Fruit fly (Drosophila melanogaster) whole organism, larva: ENCODE results near the gene Gas41.

Source experiments
- noc ChIP-seq: fragments of 200-800 bp; sonication (Bioruptor generic); optimal IDR thresholded peaks from 3 replicates; lab custom pipeline; 2019; ENCODE audit warnings: missing biosample characterization, mild to moderate bottlenecking, missing genetic modification characterization, moderate library complexity

Gene Gas41

DNA sequence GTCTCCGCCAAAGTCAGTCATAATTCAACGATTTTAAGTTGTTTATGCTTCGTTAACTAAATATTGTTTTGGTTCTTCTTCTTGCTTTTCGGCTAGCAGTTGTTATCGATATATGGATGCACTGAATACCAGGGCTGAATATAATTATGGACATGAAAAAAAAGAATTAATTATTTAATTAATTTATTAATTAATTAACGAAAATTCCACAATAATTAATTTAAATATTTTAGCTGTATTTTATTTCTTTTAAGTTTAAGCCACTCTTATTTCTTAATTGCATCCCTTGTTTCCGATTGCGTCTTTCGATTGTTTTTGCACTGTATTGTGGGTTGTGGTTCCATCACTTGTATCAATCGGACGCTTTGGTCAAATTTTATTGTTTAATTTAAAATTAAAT is at the start of gene Gas41, which contains the start of gene SA1:
Gene Gas41, minus strand, starts transcription at position 112 of the 400 bp plus-strand sequence.
Gene SA1, plus strand, starts transcription at position 326 of the 400 bp plus-strand sequence.
- TF ChIP-seq noc = peak; percentile 89

DNA sequence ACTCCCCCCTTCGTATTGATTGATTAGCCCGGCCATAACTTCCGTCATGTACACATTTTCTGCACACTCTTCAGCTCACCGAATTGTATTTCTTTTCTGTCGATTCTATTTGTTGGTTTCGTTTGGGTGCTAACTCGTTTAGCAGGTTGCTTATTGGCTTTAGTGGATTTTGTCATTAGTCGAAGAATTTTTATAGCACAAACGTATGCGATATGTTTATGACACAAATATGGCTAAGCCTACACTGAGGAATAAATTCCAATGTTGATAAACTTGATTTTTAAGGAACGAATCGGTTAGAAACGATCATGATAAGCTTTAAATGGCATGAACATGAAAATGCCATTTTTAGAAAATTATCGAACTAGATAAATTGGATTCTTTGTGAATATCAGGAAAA is 48.7 kb upstream of the Gas41 start:
- no peak for TF ChIP-seq noc

DNA sequence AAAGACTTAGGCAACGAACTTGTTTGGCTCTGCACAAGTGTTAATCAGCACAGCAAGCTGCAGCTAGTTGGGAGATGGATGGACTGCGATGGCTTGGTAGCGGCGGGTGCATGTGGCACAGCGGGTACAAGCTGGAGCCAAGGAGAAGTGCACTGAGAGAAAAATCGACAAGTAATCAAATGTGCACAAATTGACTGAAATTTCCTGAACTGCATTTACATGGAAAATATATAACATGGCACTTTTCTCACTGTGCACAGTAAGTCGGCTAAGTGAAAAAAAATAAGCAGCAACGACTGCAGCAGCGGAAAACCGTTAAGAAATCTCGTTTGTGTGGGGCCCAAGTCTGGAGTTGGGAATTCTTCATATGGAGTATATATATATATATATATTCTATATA is 41.1 kb upstream of the Gas41 start:
- TF ChIP-seq noc = no peak

DNA sequence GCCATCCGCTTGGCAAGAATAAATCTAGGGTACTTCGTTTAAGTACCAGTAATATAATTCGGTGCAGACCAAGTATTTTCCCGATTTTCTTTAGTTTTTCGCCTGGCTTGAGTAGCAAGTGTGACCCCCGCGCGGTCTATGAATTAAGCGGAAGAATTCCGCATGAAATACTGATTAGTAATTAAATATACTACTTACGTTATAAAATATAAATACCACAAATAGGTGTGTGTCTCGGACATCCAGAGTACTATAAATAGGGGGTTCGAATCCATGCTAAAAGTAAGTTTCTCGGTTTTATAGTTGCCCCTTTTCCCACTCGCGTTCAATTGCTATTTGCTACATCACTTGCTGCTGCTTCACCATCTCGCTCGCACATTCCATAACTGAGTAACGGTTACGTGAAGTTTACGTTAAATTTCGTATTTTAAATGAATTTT is 21.6 kb upstream of the Gas41 start, which contains the start of gene snRNP-U1-70K:
Gene snRNP-U1-70K, minus strand, starts transcription at position 141 of the 440 bp plus-strand sequence.
- no peak for TF ChIP-seq noc

DNA sequence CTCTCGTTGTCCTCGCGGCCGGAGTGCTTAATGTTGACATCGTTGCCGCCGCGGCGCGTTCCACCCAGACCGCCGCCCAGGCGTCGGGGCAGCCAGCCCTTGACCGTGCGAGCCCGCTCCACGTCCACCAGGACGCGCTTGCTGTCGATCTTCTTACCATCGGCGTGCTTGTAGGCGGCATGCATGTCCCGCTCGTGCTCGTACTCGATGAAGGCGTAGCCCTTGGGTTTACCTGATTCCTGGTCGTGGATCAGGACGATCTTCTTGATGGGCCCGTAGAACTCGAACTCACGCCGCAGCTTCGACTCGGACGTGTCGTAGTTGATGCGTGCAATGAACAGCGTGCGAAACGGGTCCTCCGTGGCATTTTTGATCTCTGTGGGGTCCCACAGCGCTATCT is 20.8 kb upstream of the Gas41 start:
- no peak for TF ChIP-seq noc

DNA sequence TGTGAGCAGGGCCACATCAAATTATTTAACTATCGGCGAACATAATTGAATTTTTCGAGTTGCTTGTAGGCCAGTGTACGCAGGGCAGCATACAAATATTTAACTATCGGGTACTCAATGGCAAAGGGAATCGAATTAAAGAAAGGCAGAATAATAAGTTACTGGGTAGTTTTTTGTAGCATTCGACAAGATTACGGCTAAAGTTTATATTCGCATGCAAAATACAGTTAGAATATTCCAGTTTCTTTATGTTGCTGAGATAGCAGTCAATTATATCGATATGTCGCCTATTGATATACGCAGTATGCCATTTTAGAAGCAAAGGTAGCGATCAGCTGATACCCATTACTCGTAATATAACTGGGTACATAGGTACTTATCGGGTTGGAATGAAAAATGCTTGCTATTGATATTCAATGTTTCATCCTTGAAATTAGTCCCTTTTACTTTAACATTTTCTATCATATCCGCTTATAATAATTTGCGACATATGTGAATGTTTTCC is 18.1 kb upstream of the Gas41 start:
- no peak for TF ChIP-seq noc

DNA sequence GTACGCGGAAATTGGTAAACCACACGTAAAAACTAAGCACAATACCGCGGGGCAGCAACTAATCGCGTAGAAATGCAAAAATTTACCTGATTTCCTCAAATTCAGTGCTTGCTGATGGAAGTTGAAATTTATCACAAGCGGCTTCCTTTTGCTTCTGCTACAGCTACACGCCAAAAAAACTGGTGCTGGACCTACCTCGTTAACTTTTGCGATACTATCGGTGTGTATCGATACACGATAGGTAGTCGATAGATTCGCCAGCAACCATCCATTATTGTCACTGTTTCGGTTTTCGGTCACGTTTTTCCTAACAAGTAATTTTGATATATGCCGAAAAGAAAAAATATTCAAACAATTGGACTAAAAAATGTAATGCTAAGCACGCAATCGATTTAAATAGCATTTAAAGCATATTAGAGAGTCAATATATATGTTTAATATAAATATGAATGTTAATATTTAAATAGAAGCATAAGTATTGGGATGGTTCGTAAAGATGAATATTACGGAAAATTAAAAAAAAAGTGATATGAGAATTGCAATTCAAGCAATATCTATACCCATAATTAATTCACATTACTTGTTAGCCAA is 17.5 kb upstream of the Gas41 start, which contains the start of gene Sumo:
Gene Sumo, minus strand, starts transcription at position 223 of the 591 bp plus-strand sequence.
- TF ChIP-seq noc = no peak

DNA sequence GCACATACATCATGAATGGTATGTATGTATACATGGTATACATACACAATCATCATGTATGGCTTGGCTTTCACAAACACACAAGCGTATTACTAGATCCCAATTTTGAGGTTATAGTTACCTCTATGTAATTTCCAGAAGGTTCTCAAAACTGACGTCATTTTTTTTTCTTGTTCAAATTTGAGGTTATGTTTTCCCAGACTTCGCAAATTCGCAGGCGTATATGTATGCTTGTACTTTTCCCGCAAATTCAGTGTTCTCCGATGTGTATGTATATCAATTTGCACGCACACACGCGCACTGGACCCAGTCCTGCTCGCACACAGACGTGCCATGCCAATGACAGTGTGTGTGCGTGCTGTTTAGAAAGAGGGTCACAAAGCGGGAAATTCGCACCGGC is 16.3 kb upstream of the Gas41 start:
- no peak for TF ChIP-seq noc

DNA sequence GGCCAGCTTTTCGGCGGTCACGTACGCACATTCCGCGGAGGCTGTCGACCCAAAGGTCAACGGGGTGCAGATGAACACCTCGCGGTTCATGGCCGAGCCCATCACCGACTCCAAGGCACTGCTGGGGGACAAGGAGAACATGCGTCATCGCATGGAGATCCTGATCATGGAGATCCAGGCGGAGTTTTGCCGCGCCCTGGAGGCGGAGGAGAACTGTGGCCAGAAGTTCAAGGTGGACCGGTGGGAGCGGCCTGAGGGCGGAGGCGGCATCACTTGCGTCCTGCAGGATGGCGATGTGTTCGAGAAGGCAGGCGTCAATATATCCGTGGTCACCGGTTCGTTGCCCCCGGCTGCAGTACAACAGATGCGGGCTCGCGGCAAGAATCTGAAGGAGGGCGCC is 14.6 kb upstream of the Gas41 start:
- no peak for TF ChIP-seq noc

DNA sequence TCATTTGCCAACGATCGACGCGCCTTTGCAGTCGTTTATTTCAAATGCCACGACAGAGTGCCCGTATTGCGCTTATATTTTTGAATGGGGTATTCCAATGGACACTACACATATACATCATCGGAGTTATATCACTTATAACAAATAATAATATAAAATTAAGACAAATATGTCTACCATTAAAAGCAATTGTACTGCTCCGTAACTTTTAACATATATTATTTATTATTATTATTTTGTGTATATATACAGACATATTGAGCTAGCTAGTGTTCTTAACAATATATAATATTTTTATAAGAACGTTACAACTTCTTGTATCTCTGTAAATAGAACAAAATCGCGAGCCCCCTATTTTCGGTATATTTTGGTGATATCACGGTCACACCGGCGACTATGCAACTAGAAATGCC is 14.0 kb upstream of the Gas41 start, which contains the start of the genes sip2 and Coprox:
Gene sip2, minus strand, starts transcription at position 53 of the 413 bp plus-strand sequence.
Gene Coprox, plus strand, starts transcription at position 400 of the 413 bp plus-strand sequence.
- peak; percentile 59 for TF ChIP-seq noc

DNA sequence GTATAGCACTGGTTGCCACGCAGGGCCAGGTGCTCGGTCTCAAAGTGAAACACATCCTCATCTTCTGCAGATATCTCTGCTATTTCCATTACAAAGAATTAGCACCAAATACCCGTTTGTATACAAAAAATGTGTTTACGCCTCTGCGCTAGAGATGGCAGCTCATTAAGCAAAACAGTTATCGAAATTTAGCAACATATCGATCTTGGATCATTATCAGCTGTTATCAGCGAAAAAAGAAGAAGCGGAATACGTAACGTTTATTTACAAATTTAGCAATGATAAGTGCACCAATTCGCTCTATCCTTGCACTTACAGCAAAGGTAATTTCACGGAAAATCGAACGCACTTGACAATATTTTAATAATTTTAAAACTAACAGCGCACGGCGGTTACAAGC is 10.2 kb upstream of the Gas41 start, which contains the start of the genes Atac1 and Hmgcl:
Gene Atac1, minus strand, starts transcription at position 164 of the 400 bp plus-strand sequence.
Gene Hmgcl, plus strand, starts transcription at position 213 of the 400 bp plus-strand sequence.
- no peak for TF ChIP-seq noc

DNA sequence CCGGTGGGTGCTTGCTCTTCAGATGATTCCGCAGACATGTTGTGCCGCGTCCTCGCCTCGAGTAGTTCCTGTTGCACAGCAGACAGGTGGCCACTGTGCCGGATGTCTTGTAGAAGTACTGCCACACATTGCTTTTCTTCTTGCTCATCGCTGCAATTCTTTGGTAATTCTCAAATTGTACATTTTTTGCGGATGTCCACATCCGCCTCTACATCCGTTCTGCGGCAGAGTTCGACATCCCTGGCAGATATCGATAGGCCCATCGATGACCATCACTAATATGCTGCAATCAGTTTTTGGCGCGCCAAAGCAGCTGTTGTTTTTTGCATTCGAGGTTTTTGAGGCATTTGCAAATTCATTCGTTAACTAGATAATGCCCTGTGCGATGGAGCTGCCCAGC is 6.7 kb upstream of the Gas41 start, which contains the start of the genes CG13775 and CG3430:
Gene CG13775, minus strand, starts transcription at position 226 of the 400 bp plus-strand sequence.
Gene CG3430, plus strand, starts transcription at position 284 of the 400 bp plus-strand sequence.
- no peak for TF ChIP-seq noc

DNA sequence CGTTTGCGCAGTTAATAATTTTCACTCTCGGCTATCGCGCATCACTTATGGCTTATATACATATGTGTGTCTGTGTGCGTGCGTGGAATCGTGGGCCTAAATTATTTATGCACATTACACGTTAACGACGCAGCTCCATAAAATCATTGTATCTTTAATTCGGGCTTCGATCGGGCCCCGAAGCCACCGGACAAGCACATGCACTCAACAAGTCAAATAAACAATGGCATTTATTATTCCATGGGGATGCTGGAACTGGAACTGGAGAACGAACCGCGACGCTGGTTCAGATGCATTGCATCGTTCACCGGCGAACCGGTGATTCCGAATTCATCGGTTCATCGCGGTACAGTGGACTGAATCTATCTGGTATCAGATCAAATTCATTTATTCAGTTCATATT is 1.5 kb downstream of the Gas41 start, which contains the start of gene ihog:
Gene ihog, minus strand, starts transcription at position 269 of the 403 bp plus-strand sequence.
- TF ChIP-seq noc = no peak

DNA sequence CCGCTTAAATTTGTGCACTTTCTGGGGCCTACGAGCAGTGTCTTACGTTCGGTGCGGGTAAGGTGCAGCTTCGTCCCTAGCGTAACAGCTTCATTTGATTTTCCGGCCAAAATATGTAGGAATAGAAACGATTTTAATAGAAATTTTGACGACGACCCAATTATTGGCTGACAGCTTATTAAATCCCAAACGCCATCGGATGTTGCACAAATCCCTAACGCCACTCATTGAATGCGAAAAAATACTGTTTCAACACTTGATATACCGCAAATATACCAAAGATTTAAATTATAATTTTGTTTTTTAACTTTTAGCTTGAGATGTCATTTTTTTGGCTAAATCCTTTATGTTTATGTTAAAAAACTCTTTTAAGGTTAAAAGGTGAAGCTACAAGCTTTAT is 4.9 kb downstream of the Gas41 start, which contains the start of gene Fgop2:
Gene Fgop2, minus strand, starts transcription at position 202 of the 400 bp plus-strand sequence.
- no peak for TF ChIP-seq noc

DNA sequence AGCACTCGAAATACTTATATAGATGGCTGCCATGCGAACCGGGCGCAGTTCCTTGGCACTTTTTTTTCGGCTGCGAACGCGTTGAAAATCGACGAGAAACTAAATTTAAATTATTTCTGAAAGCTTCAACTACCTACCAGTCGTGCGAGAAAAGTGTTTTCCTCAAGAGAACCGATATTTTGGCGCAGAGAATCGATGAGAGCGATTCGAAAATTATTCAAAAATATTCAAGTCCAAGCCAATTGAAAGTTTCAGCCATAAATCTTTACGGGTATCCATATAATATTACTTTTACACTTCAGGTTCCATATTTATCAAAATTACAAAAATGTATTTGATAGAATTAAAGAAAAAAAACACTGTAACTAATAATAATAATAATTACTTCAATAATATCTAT is 7.3 kb downstream of the Gas41 start, which contains the start of gene CG18304:
Gene CG18304, minus strand, starts transcription at position 101 of the 400 bp plus-strand sequence.
- TF ChIP-seq noc = no peak

DNA sequence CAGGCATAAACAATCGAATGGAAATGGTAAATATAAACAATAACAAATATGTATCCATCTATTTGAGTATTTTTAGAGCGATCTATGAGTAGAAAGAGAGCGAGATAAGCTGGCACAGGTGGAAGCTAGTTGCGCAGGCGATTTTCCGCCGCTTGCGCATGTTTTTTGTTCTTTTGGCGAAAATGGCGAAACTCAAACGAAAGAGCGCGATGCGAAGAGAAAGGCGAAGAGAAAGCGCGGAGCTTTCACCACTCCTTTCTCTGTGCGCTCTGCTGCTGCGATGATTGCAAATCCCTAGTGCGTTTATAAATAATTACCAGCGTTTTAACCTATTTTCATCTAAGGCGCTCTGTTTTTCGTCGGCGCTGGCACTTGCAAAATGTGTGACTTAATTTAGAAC is 8.3 kb downstream of the Gas41 start:
- no peak for TF ChIP-seq noc

DNA sequence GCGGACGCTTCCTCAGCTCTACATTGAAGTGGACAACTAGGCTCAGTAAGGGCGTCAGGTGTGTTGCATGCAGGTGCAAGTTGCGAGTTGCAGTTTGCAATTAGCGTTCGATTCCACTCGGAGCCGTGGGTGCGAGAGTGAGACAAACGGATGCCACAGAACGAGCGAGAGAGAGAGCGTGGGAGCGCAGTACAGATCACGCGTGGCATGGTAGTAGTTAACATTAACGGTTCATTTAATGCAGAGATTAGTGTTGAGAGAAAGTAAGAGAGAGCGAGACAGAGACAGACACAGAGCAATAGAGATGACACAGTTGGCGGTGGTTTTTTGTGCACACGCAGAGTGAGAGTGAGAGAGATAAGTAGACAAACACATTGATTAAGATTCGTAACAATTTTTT is 10.3 kb downstream of the Gas41 start:
- TF ChIP-seq noc = no peak

DNA sequence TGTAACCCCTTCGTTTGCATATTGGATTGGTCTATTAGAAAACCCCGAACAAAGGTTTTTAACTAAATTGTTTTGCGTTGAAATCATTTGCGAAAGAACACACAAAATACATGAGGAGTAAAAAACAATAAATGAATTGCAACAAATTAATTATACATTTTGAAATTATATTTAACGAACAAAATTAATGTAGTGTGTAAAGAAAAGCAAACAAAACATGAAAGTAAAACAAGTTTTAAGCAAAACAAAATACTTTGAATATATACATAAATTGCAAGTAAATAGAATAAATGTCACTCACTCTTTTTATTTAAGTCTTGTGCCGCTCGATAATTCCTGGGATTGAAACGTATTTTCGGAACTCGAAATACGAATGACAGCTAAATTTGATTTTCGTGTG is 18.2 kb downstream of the Gas41 start, which contains the start of gene CG43232:
Gene CG43232, plus strand, starts transcription at position 301 of the 400 bp plus-strand sequence.
- no peak for TF ChIP-seq noc
